Fruit fly (Drosophila melanogaster) whole organism, embryonic: ENCODE measurements around the gene Hsp70Ba.

ENCODE experiments used
- Atf-2 ChIP-seq: fragments of 200-800 bp; sonication (Bioruptor generic); optimal IDR thresholded peaks from 2 replicates; lab custom pipeline; 2016; ENCODE audit warnings: missing biosample characterization, missing genetic modification characterization
- CG1024 ChIP-seq: fragments of 200-800 bp; sonication (Bioruptor generic); IDR thresholded peaks from 2 replicates; pipeline ENCODE4 v1.3.6; 2022; ENCODE audit warnings: missing biosample characterization, missing genetic modification characterization
- CG10462 ChIP-seq: fragments of 200-800 bp; sonication (Bioruptor generic); optimal IDR thresholded peaks from 2 replicates; lab custom pipeline; 2016; ENCODE audit warnings: missing biosample characterization, missing genetic modification characterization
- CG11723 ChIP-seq: fragments of 200-800 bp; sonication (Bioruptor generic); optimal IDR thresholded peaks from 2 replicates; lab custom pipeline; 2017; ENCODE audit warnings: missing biosample characterization, mild to moderate bottlenecking, missing genetic modification characterization
- CG1233 ChIP-seq: fragments of 200-800 bp; sonication (Bioruptor generic); optimal IDR thresholded peaks from 4 replicates; lab custom pipeline; 2018; ENCODE audit warnings: missing biosample characterization, mild to moderate bottlenecking, missing genetic modification characterization
- CG13424 ChIP-seq: fragments of 200-800 bp; sonication (Bioruptor generic); optimal IDR thresholded peaks from 2 replicates; lab custom pipeline; 2019; ENCODE audit warnings: missing biosample characterization, mild to moderate bottlenecking, missing genetic modification characterization, moderate library complexity
- CG13775 ChIP-seq: fragments of 200-800 bp; sonication (Bioruptor generic); optimal IDR thresholded peaks from 3 replicates; lab custom pipeline; 2017; ENCODE audit warnings: missing biosample characterization, mild to moderate bottlenecking, missing genetic modification characterization
- CG14014 ChIP-seq: fragments of 200-800 bp; sonication (Bioruptor generic); IDR thresholded peaks from 2 replicates; pipeline ENCODE4 v1.3.6; 2022; ENCODE audit warnings: missing biosample characterization, missing genetic modification characterization
- CG15269 ChIP-seq: fragments of 200-800 bp; sonication (Bioruptor generic); optimal IDR thresholded peaks from 2 replicates; lab custom pipeline; 2018; ENCODE audit warnings: missing biosample characterization, mild to moderate bottlenecking, missing genetic modification characterization, moderate library complexity
- CG15601 ChIP-seq: fragments of 200-800 bp; sonication (Bioruptor generic); optimal IDR thresholded peaks from 3 replicates; lab custom pipeline; 2019; ENCODE audit warnings: missing biosample characterization, mild to moderate bottlenecking, missing genetic modification characterization, moderate library complexity
- CG16813 ChIP-seq: fragments of 200-800 bp; sonication (Bioruptor generic); IDR thresholded peaks from 3 replicates; pipeline ENCODE4 v1.3.6; 2022; ENCODE audit warnings: missing biosample characterization, missing genetic modification characterization; ENCODE audit not compliant: partially characterized antibody
- CG17328 ChIP-seq: fragments of 200-800 bp; sonication (Bioruptor generic); IDR thresholded peaks from 2 replicates; pipeline ENCODE4 v1.3.6; 2022; ENCODE audit warnings: missing biosample characterization, missing genetic modification characterization
- CG17612 ChIP-seq: fragments of 200-800 bp; sonication (Bioruptor generic); IDR thresholded peaks from 2 replicates; pipeline ENCODE4 v1.3.6; 2022; ENCODE audit warnings: missing biosample characterization, missing genetic modification characterization
- CG17802 ChIP-seq: fragments of 200-800 bp; sonication (Bioruptor generic); optimal IDR thresholded peaks from 2 replicates; lab custom pipeline; 2018; ENCODE audit warnings: missing biosample characterization, mild to moderate bottlenecking, missing genetic modification characterization, moderate library complexity
- CG17829 ChIP-seq: fragments of 200-800 bp; optimal IDR thresholded peaks from 2 replicates; lab custom pipeline; 2019; ENCODE audit warnings: missing biosample characterization, mild to moderate bottlenecking, missing genetic modification characterization, moderate library complexity
- CG30020 ChIP-seq: fragments of 200-800 bp; optimal IDR thresholded peaks from 2 replicates; lab custom pipeline; 2019; ENCODE audit warnings: missing biosample characterization, mild to moderate bottlenecking, missing genetic modification characterization, moderate library complexity
- CG30403 ChIP-seq: fragments of 200-800 bp; sonication (Bioruptor generic); optimal IDR thresholded peaks from 3 replicates; lab custom pipeline; 2016; ENCODE audit warnings: missing biosample characterization, missing genetic modification characterization
- CG30431 ChIP-seq: fragments of 200-800 bp; sonication (Bioruptor generic); optimal IDR thresholded peaks from 2 replicates; lab custom pipeline; 2017; ENCODE audit warnings: missing biosample characterization, missing genetic modification characterization
- CG3407 ChIP-seq: fragments of 200-800 bp; sonication (Bioruptor generic); optimal IDR thresholded peaks from 2 replicates; lab custom pipeline; 2018; ENCODE audit warnings: missing biosample characterization, mild to moderate bottlenecking, missing genetic modification characterization
- CG3995 ChIP-seq: fragments of 200-800 bp; sonication (Bioruptor generic); optimal IDR thresholded peaks from 3 replicates; lab custom pipeline; 2016; ENCODE audit warnings: missing biosample characterization, missing genetic modification characterization
- CG6175 ChIP-seq: fragments of 200-800 bp; sonication (Bioruptor generic); IDR thresholded peaks from 3 replicates; pipeline ENCODE4 v1.3.6; 2022; ENCODE audit warnings: missing biosample characterization, missing genetic modification characterization
- CG7745 ChIP-seq: fragments of 200-800 bp; sonication (Bioruptor generic); optimal IDR thresholded peaks from 2 replicates; lab custom pipeline; 2018; ENCODE audit warnings: missing biosample characterization, mild to moderate bottlenecking, missing genetic modification characterization, moderate library complexity
- CG9609 ChIP-seq: fragments of 200-800 bp; sonication (Bioruptor generic); optimal IDR thresholded peaks from 3 replicates; lab custom pipeline; 2016; ENCODE audit warnings: missing biosample characterization, missing genetic modification characterization
- CG9876 ChIP-seq: fragments of 200-800 bp; sonication (Bioruptor generic); optimal IDR thresholded peaks from 2 replicates; lab custom pipeline; 2016; ENCODE audit warnings: missing biosample characterization, missing genetic modification characterization
- D ChIP-seq, 2 experiments: fragments of 200-800 bp in 1 of 2; fragments of >200 bp in 1 of 2; sonication (Bioruptor generic) in 1 of 2; optimal IDR thresholded peaks; 2 replicates in 1 of 2; 3 replicates in 1 of 2; lab custom pipeline; 2017; ENCODE audit warnings: mild to moderate bottlenecking in 1 of 2, missing biosample characterization in 1 of 2, missing genetic modification characterization in 1 of 2, missing genetic modification reagents in 1 of 2
- Dll ChIP-seq: fragments of 200-800 bp; sonication (Bioruptor generic); IDR thresholded peaks from 4 replicates; pipeline ENCODE4 v1.3.6; 2022; ENCODE audit warnings: missing biosample characterization, missing genetic modification characterization; ENCODE audit not compliant: partially characterized antibody
- Doc3 ChIP-seq: fragments of 200-800 bp; sonication (Bioruptor generic); IDR thresholded peaks from 3 replicates; pipeline ENCODE4 v1.3.6; 2022; ENCODE audit warnings: missing biosample characterization, missing genetic modification characterization; ENCODE audit not compliant: partially characterized antibody
- Fer1 ChIP-seq: fragments of 200-800 bp; sonication (Bioruptor generic); optimal IDR thresholded peaks from 2 replicates; lab custom pipeline; 2017; ENCODE audit warnings: missing biosample characterization, mild to moderate bottlenecking, missing genetic modification characterization
- GATAe ChIP-seq: fragments of 200-800 bp; sonication (Bioruptor generic); conservative IDR thresholded peaks from 2 replicates; pipeline ENCODE4 v1.3.6; 2022; ENCODE audit warnings: missing biosample characterization, missing genetic modification characterization
- MBD-R2 ChIP-seq: fragments of 200-800 bp; sonication (Bioruptor generic); IDR thresholded peaks from 2 replicates; pipeline ENCODE4 v1.3.6; 2022; ENCODE audit warnings: missing biosample characterization, missing genetic modification characterization
- Max ChIP-seq: fragments of 200-800 bp; sonication (Bioruptor generic); optimal IDR thresholded peaks from 2 replicates; lab custom pipeline; 2016; ENCODE audit warnings: missing biosample characterization, mild to moderate bottlenecking, missing genetic modification characterization
- NK7.1 ChIP-seq: fragments of 200-800 bp; sonication (Bioruptor generic); optimal IDR thresholded peaks from 3 replicates; lab custom pipeline; 2016; ENCODE audit warnings: missing biosample characterization, missing genetic modification characterization
- Ssrp ChIP-seq: fragments of 200-800 bp; sonication (Bioruptor generic); optimal IDR thresholded peaks from 2 replicates; lab custom pipeline; 2018; ENCODE audit warnings: missing biosample characterization, mild to moderate bottlenecking, missing genetic modification characterization, moderate library complexity
- Trl ChIP-seq, 3 experiments: fragments of >200 bp in 2 of 3; fragments of 200-800 bp in 1 of 3; sonication (Bioruptor generic) in 1 of 3; optimal IDR thresholded peaks; 2 replicates in 1 of 3; 3 replicates in 2 of 3; lab custom pipeline; 2016 to 2017; ENCODE audit warnings: missing biosample characterization in 1 of 3, missing genetic modification characterization in 1 of 3
- ash1 ChIP-seq: fragments of 200-800 bp; sonication (Bioruptor generic); optimal IDR thresholded peaks from 2 replicates; lab custom pipeline; 2018; ENCODE audit warnings: missing biosample characterization, mild to moderate bottlenecking, missing genetic modification characterization
- ci ChIP-seq: fragments of 200-800 bp; sonication (Bioruptor generic); IDR thresholded peaks from 3 replicates; pipeline ENCODE4 v1.3.6; 2022; ENCODE audit warnings: missing biosample characterization, missing genetic modification characterization
- eyg ChIP-seq: fragments of 200-800 bp; sonication (Bioruptor generic); optimal IDR thresholded peaks from 3 replicates; lab custom pipeline; 2016; ENCODE audit warnings: missing biosample characterization, missing genetic modification characterization
- grau ChIP-seq: fragments of 200-800 bp; optimal IDR thresholded peaks from 3 replicates; lab custom pipeline; 2019; ENCODE audit warnings: missing biosample characterization, mild to moderate bottlenecking, missing genetic modification characterization, moderate library complexity
- gsb ChIP-seq: fragments of 200-800 bp; sonication (Bioruptor generic); IDR thresholded peaks from 2 replicates; pipeline ENCODE4 v1.3.6; 2022; ENCODE audit warnings: missing biosample characterization, missing genetic modification characterization
- kah ChIP-seq: fragments of 200-800 bp; sonication (Bioruptor generic); optimal IDR thresholded peaks from 2 replicates; lab custom pipeline; 2018; ENCODE audit warnings: missing biosample characterization, mild to moderate bottlenecking, missing genetic modification characterization
- onecut ChIP-seq: fragments of 200-800 bp; sonication (Bioruptor generic); IDR thresholded peaks from 2 replicates; pipeline ENCODE4 v1.3.6; 2022; ENCODE audit warnings: missing biosample characterization, missing genetic modification characterization
- row ChIP-seq: fragments of 200-800 bp; sonication (Bioruptor generic); IDR thresholded peaks from 3 replicates; pipeline ENCODE4 v1.3.6; 2022; ENCODE audit warnings: missing biosample characterization, missing genetic modification characterization
- sqz ChIP-seq: fragments of 200-800 bp; sonication (Bioruptor generic); optimal IDR thresholded peaks from 3 replicates; lab custom pipeline; 2018; ENCODE audit warnings: missing biosample characterization, mild to moderate bottlenecking, missing genetic modification characterization
- sug ChIP-seq: fragments of 200-800 bp; optimal IDR thresholded peaks from 2 replicates; lab custom pipeline; 2019; ENCODE audit warnings: missing biosample characterization, mild to moderate bottlenecking, missing genetic modification characterization, moderate library complexity
- unc-4 ChIP-seq: fragments of 200-800 bp; sonication (Bioruptor generic); IDR thresholded peaks from 2 replicates; pipeline ENCODE4 v1.3.6; 2022; ENCODE audit warnings: missing biosample characterization, missing genetic modification characterization; ENCODE audit not compliant: partially characterized antibody
- vnd ChIP-seq: fragments of 200-800 bp; sonication (Bioruptor generic); IDR thresholded peaks from 3 replicates; pipeline ENCODE4 v1.3.6; 2022; ENCODE audit warnings: missing biosample characterization, missing genetic modification characterization; ENCODE audit not compliant: partially characterized antibody
- wdn ChIP-seq: fragments of 200-800 bp; sonication (Bioruptor generic); IDR thresholded peaks from 2 replicates; pipeline ENCODE4 v1.3.6; 2022; ENCODE audit warnings: missing biosample characterization, missing genetic modification characterization
- wek ChIP-seq: fragments of 200-800 bp; sonication (Bioruptor generic); optimal IDR thresholded peaks from 3 replicates; lab custom pipeline; 2018; ENCODE audit warnings: missing biosample characterization, mild to moderate bottlenecking, missing genetic modification characterization, moderate library complexity
- zen2 ChIP-seq: fragments of 200-800 bp; sonication (Bioruptor generic); IDR thresholded peaks from 3 replicates; pipeline ENCODE4 v1.3.6; 2022; ENCODE audit warnings: missing biosample characterization, missing genetic modification characterization; ENCODE audit not compliant: partially characterized antibody

Gene Hsp70Ba

DNA sequence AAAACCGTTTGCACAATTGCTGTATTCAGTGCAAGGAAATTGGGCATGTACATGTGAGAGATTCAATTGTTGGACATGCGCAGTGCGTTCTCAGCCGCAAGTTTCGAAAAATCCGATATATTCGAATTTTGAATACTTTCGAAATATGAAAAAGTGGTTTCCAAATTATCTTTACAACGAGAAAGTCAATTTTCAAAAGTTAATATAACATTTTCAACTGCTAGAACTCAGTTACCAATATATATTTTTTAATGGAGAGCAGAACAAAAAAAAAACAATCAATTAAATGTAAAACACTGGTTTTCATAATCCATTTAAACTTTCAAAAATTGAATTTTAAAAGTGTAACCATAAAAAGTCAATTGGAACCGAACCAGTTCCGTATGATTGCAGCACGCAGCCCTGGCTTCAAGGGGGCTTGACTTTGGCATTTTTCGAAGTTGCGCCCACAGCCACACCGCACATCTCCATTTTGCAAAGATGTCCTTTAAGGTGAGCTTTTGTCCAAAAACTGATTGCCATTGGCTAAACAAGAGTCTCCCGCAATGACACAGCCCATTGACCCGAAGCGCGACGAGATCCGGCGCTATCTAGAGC is 45.1 kb downstream of the Hsp70Ba start, which contains the start of the genes Scgbeta and CG17202 (continued):
- peak; percentile 23 for TF ChIP-seq Max (GFP tag; lab: Kevin White, UChicago)
- TF ChIP-seq CG3407 (GFP tag; lab: Kevin White, UChicago), result no peak
- TF ChIP-seq CG1233, result no peak
- no peak for TF ChIP-seq grau (tag; lab: Kevin White, UChicago)
- no peak for TF ChIP-seq CG9609 (GFP tag; lab: Kevin White, UChicago)
- TF ChIP-seq MBD-R2 (GFP tag; lab: Robert Waterston, UW), result peak; percentile 95
- TF ChIP-seq sqz (GFP tag; lab: Kevin White, UChicago), result no peak
- TF ChIP-seq CG17829 (tag; lab: Kevin White, UChicago), result peak; percentile 27
- TF ChIP-seq CG30431 (GFP tag; lab: Kevin White, UChicago), result no peak
- TF ChIP-seq CG17802 (tag; lab: Kevin White, UChicago), result no peak
- no peak for TF ChIP-seq CG10462 (GFP tag; lab: Kevin White, UChicago)
- no peak for TF ChIP-seq Doc3 (GFP tag; lab: Robert Waterston, UW)
- peak; percentile 89 for TF ChIP-seq row
- TF ChIP-seq CG30020 (tag; lab: Kevin White, UChicago), result no peak
- no peak for TF ChIP-seq Ssrp (tag; lab: Kevin White, UChicago)
- TF ChIP-seq eyg (GFP tag; lab: Kevin White, UChicago), result no peak
- no peak for TF ChIP-seq CG17328
- TF ChIP-seq CG13775 (GFP tag; lab: Kevin White, UChicago), result no peak
- no peak for TF ChIP-seq CG3995 (GFP tag; lab: Kevin White, UChicago)
- no peak for TF ChIP-seq sug (tag; lab: Kevin White, UChicago)
- TF ChIP-seq CG1024 (GFP tag; lab: Robert Waterston, UW), result no peak
- no peak for TF ChIP-seq CG9876 (GFP tag; lab: Kevin White, UChicago)
- no peak for TF ChIP-seq NK7.1 (GFP tag; lab: Kevin White, UChicago)
- TF ChIP-seq CG7745 (tag; lab: Kevin White, UChicago), result no peak
- TF ChIP-seq CG17612, result no peak
- no peak for TF ChIP-seq zen2 (GFP tag; lab: Robert Waterston, UW)
- TF ChIP-seq ci (GFP tag; lab: Robert Waterston, UW), result 0 out of 3 replicates have a peak, but pooled peaks have one; percentile 29
- no peak for TF ChIP-seq CG15269 (tag; lab: Kevin White, UChicago)
- TF ChIP-seq Atf-2 (GFP tag; lab: Kevin White, UChicago), result no peak
- TF ChIP-seq wdn (GFP tag; lab: Robert Waterston, UW), result no peak
- no peak for TF ChIP-seq CG15601 (tag; lab: Kevin White, UChicago)
- TF ChIP-seq wek (GFP tag; lab: Kevin White, UChicago), result no peak
- no peak for TF ChIP-seq Trl (optimal IDR thresholded peaks at IDR 0.05; lab: Kevin White, UChicago)
- no peak for TF ChIP-seq Trl (GFP tag; optimal IDR thresholded peaks at IDR 0.05; lab: Kevin White, UChicago)
- TF ChIP-seq CG13424 (tag; lab: Kevin White, UChicago), result peak; percentile 41
- no peak for TF ChIP-seq CG16813 (GFP tag; lab: Robert Waterston, UW)
- peak; percentile 35; the same call in 1 of the 2 replicates for TF ChIP-seq CG14014
- peak; percentile 29 for TF ChIP-seq onecut (GFP tag; lab: Robert Waterston, UW)
- no peak for TF ChIP-seq gsb (GFP tag; lab: Robert Waterston, UW)
- TF ChIP-seq ash1 (GFP tag; lab: Kevin White, UChicago), result no peak
- TF ChIP-seq CG30403 (GFP tag; lab: Kevin White, UChicago), result peak; percentile 37
- TF ChIP-seq kah (GFP tag; lab: Kevin White, UChicago), result no peak
- TF ChIP-seq CG11723 (GFP tag; lab: Kevin White, UChicago), result no peak
- TF ChIP-seq unc-4 (GFP tag; lab: Robert Waterston, UW), result no peak
- no peak for TF ChIP-seq D (optimal IDR thresholded peaks at IDR 0.05; lab: Kevin White, UChicago)
- TF ChIP-seq D (GFP tag; optimal IDR thresholded peaks at IDR 0.05; lab: Kevin White, UChicago), result no peak
- TF ChIP-seq Fer1 (GFP tag; lab: Kevin White, UChicago), result peak; percentile 10
- no peak for TF ChIP-seq GATAe (GFP tag; lab: Robert Waterston, UW)
- no peak for TF ChIP-seq vnd (GFP tag; lab: Robert Waterston, UW)
- TF ChIP-seq Dll (GFP tag; lab: Robert Waterston, UW), result no peak
- no peak for TF ChIP-seq CG6175 (GFP tag; lab: Robert Waterston, UW)
